Worm (Caenorhabditis elegans): Measurements from ENCODE around the gene sri-74.

DNA sequence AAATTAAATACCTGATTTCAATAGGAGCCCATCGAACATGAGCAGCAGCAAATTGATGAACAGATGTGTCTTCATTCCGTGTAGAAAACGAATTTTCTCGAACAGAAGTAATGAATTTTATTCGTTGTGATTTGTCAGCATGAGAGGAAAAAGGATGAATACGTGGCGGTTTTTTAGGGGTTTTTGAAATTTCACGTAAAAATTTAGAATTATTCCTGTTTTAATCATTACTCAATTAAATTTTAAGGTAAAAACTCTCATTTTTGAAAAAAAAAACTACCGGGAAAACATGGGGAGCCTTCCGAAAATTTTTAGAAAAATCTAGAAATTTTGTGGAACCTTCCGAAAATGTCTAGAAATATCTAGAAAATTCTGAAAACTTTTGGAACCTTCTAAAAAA lies 45.2 kb downstream of the sri-74 start, which contains the start of gene K02F6.7:
- no peak for TF ChIP-seq elt-1 (tag; optimal IDR thresholded peaks at IDR 0.05; ENCODE audit: borderline replicate concordance, insufficient read depth)
- TF ChIP-seq unc-62 (GFP tag; optimal IDR thresholded peaks at IDR 0.05) = no peak
- TF ChIP-seq ces-1 (GFP tag; optimal IDR thresholded peaks at IDR 0.05) = no peak
- TF ChIP-seq elt-3 (tag; optimal IDR thresholded peaks at IDR 0.05) = no peak
- TF ChIP-seq mls-2 (tag; optimal IDR thresholded peaks at IDR 0.05) = no peak
- no peak for TF ChIP-seq nhr-28 (tag; optimal IDR thresholded peaks at IDR 0.05)
- no peak for TF ChIP-seq nhr-237 (tag; optimal IDR thresholded peaks at IDR 0.05)
- TF ChIP-seq lin-13 (tag; optimal IDR thresholded peaks at IDR 0.05) = no peak
- no peak for TF ChIP-seq M03D4.4 (tag; optimal IDR thresholded peaks at IDR 0.05)
